Fruit fly (Drosophila melanogaster): ENCODE measurements around the gene Klp3A.
A peak's percentile ranks its signal among the peaks of the same experiment; 100 is the strongest.

Gene Klp3A

dm6 chrX:2646022-2646761 lies 42.3 kb upstream of the Klp3A start (continued):
- TF ChIP-seq lab (GFP tag; optimal IDR thresholded peaks at IDR 0.05) (peak; percentile 99), Oaz (GFP tag; IDR thresholded peaks at IDR 0.05) (peak; percentile 96), CG12219 (GFP tag; optimal IDR thresholded peaks at IDR 0.05) (peak; percentile 98), CG15601 (tag; optimal IDR thresholded peaks at IDR 0.05) (peak; percentile 97), Oli (tag; optimal IDR thresholded peaks at IDR 0.05) (peak; percentile 98), ken (GFP tag; IDR thresholded peaks at IDR 0.05) (peak; percentile 95), Dfd (GFP tag; optimal IDR thresholded peaks at IDR 0.05) (no peak), Mrtf (GFP tag; IDR thresholded peaks at IDR 0.05) (peak; percentile 95), CG13296 (GFP tag; optimal IDR thresholded peaks at IDR 0.05) (peak; percentile 96), Hmx (GFP tag; optimal IDR thresholded peaks at IDR 0.05) (peak; percentile 86), trh (GFP tag; optimal IDR thresholded peaks at IDR 0.05) (peak; percentile 87), Sry-β (GFP tag; optimal IDR thresholded peaks at IDR 0.05) (peak; percentile 61), Trl (optimal IDR thresholded peaks at IDR 0.05) (peak; percentile 54 to 82), Trl (GFP tag; optimal IDR thresholded peaks at IDR 0.05) (peak; percentile 95), CG32532 (GFP tag; IDR thresholded peaks at IDR 0.05) (peak; percentile 97), Dp (GFP tag; optimal IDR thresholded peaks at IDR 0.05) (peak; percentile 28), pan (optimal IDR thresholded peaks at IDR 0.05) (no peak), pan (GFP tag; optimal IDR thresholded peaks at IDR 0.05 in 1 of 2, IDR thresholded peaks at IDR 0.05 in 1 of 2) (peak in 1 of 2 experiments; percentile 97), HLH54F (GFP tag; optimal IDR thresholded peaks at IDR 0.05) (peak; percentile 96), ro (GFP tag; IDR thresholded peaks at IDR 0.05) (peak; percentile 90), hkb (optimal IDR thresholded peaks at IDR 0.05) (no peak), hkb (GFP tag; IDR thresholded peaks at IDR 0.05) (peak; percentile 98), btn (GFP tag; optimal IDR thresholded peaks at IDR 0.05) (peak; percentile 95), fu2 (GFP tag; optimal IDR thresholded peaks at IDR 0.05) (peak; percentile 96), Sin3A (optimal IDR thresholded peaks at IDR 0.05) (no peak), Ada2b (GFP tag; IDR thresholded peaks at IDR 0.05) (peak; percentile 95), CG11723 (GFP tag; optimal IDR thresholded peaks at IDR 0.05) (peak; percentile 96), gfzf (GFP tag; optimal IDR thresholded peaks at IDR 0.05) (peak; percentile 11), eve (GFP tag; optimal IDR thresholded peaks at IDR 0.05) (peak in 1 of 2 experiments; percentile 97), Sry-δ (GFP tag; optimal IDR thresholded peaks at IDR 0.05) (peak; percentile 62), CG3163 (GFP tag; optimal IDR thresholded peaks at IDR 0.05) (peak; percentile 86), CG15073 (GFP tag; optimal IDR thresholded peaks at IDR 0.05) (peak; percentile 81), CG1233 (GFP tag; optimal IDR thresholded peaks at IDR 0.05) (peak; percentile 92), Ets65A (GFP tag) (peak; percentile 99), ATbp (GFP tag; optimal IDR thresholded peaks at IDR 0.05) (peak; percentile 98)

DNA sequence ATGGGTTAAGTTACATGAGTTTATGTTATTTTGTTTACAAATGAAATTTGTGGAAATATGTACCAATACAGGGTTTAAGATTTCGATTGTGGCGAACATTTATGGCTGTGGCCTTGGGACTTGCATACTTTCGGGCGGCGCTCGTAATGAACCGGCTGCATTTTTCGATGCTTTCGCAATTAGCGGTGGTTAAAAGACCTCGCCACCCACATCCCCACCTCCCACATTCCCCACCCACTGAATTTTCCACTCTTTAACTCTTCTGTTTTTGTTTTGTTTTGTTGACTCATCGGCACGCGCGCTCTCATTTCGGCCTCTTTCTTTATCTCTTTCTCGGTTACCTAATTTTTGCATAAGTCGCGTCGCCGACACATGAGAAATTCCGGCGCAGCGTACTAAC lies 41.7 kb upstream of the Klp3A start:
- no peak for TF ChIP-seq caup (GFP tag; optimal IDR thresholded peaks at IDR 0.05; ENCODE audit: severe bottlenecking)
- peak; percentile 79; the same call in 2 of the 3 replicates for TF ChIP-seq sr (GFP tag; IDR thresholded peaks at IDR 0.05)
- peak; percentile 21; the same call in 1 of the 3 replicates for TF ChIP-seq CG2199 (GFP tag; IDR thresholded peaks at IDR 0.05)
- TF ChIP-seq Atf6 (GFP tag; IDR thresholded peaks at IDR 0.05): no peak
- no peak for TF ChIP-seq Mad (GFP tag; optimal IDR thresholded peaks at IDR 0.05)
- peak in 1 of 2 experiments; percentile 73 for TF ChIP-seq Pdp1 (GFP tag; optimal IDR thresholded peaks at IDR 0.05)

Data from whole organism, embryonic.